Worm (Caenorhabditis elegans) whole organism, early embryonic: ENCODE data around the gene toe-1.

Source experiments
- ama-1 ChIP-seq: fragments of 150-350 bp; optimal IDR thresholded peaks from 2 replicates; lab custom pipeline; 2014
- ceh-13 ChIP-seq: fragments of 200-800 bp; sonication (Bioruptor generic); optimal IDR thresholded peaks from 2 replicates; lab custom pipeline; 2018; ENCODE audit warnings: mild to moderate bottlenecking, missing genetic modification characterization, missing compliant biosample characterization
- tra-4 ChIP-seq: sonication (generic microtip); optimal IDR thresholded peaks from 2 replicates; lab custom pipeline; 2017; ENCODE audit warnings: missing genetic modification characterization, missing compliant biosample characterization

DNA sequence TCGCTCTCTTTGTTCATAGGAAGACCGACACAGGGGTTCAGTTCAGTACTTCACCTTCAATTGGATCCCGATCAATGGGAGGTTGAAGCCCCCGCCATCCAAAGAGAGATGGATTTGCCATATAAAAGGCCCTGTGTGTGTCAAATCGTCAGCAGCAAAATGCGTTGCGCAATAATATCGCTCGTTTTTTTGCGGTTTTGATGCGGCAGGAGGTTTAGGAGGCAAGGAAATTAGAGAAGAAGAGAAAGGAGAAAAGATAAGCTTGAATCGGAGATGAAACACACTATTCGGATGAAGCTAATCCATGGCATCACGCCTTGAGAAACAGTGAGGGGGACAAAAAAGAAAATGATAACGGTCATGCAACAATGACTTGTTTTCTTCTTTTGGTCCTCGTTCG is 30.5 kb upstream of the toe-1 start:
- TF ChIP-seq ceh-13 (GFP tag; lab: Kevin White, UChicago) = no peak
- no peak for TF ChIP-seq ama-1 (lab: Kevin White, UChicago)
- no peak for TF ChIP-seq tra-4 (tag; lab: Kevin White, UChicago)
